Worm (Caenorhabditis elegans) whole organism, mixed stage, embryonic: Measurements from ENCODE around the gene clec-60.

Source experiments
- blmp-1 ChIP-seq: fragments of 150-350 bp; optimal IDR thresholded peaks from 2 replicates; lab custom pipeline; 2014; ENCODE audit warnings: missing biosample characterization, missing genetic modification characterization
- ceh-43 ChIP-seq: fragments of 200-800 bp; sonication (Bioruptor generic); optimal IDR thresholded peaks from 2 replicates; lab custom pipeline; 2018; ENCODE audit warnings: mild to moderate bottlenecking, missing genetic modification characterization, moderate library complexity, missing compliant biosample characterization
- nhr-12 ChIP-seq: fragments of 150-350 bp; optimal IDR thresholded peaks from 2 replicates; lab custom pipeline; 2014; ENCODE audit warnings: missing biosample characterization, missing genetic modification characterization
- pha-4 ChIP-seq: fragments of 150-350 bp; optimal IDR thresholded peaks from 2 replicates; lab custom pipeline; 2018; ENCODE audit warnings: missing biosample characterization, missing genetic modification reagents, missing genetic modification characterization
- unc-39 ChIP-seq: fragments of 150-350 bp; optimal IDR thresholded peaks from 2 replicates; lab custom pipeline; 2014; ENCODE audit warnings: missing biosample characterization, missing genetic modification characterization
- unc-62 ChIP-seq: fragments of 150-350 bp; optimal IDR thresholded peaks from 2 replicates; lab custom pipeline; 2014; ENCODE audit warnings: missing biosample characterization, missing genetic modification reagents, missing genetic modification characterization

ce11 chrII:10509746-10510145, 28.1 kb upstream of the clec-60 start, which contains the start of gene F59B10.2:
- TF ChIP-seq unc-62 (no peak), pha-4 (tag; lab: Kevin White, UChicago) (no peak), nhr-12 (tag; lab: Kevin White, UChicago) (no peak), ceh-43 (GFP tag; lab: Kevin White, UChicago) (no peak), blmp-1 (tag; lab: Kevin White, UChicago) (no peak), unc-39 (no peak)
